Worm (Caenorhabditis elegans) whole organism, L2 larva: ENCODE data around the gene lin-48.

Experiments
- ZK546.5 ChIP-seq: sonication (generic microtip); optimal IDR thresholded peaks from 2 replicates; lab custom pipeline; 2017; ENCODE audit warnings: missing biosample characterization, missing genetic modification characterization
- blmp-1 ChIP-seq: sonication (generic microtip); optimal IDR thresholded peaks from 2 replicates; lab custom pipeline; 2017; ENCODE audit warnings: missing genetic modification characterization, mild to moderate bottlenecking, missing compliant biosample characterization, antibody characterized with exemption, moderate library complexity; ENCODE audit not compliant: insufficient read depth
- egl-27 ChIP-seq: sonication (generic microtip); optimal IDR thresholded peaks from 3 replicates; lab custom pipeline; 2017; ENCODE audit warnings: missing biosample characterization, missing genetic modification reagents, missing genetic modification characterization
- skn-1 ChIP-seq: sonication (generic microtip); optimal IDR thresholded peaks from 2 replicates; lab custom pipeline; 2017; ENCODE audit warnings: missing biosample characterization, missing genetic modification characterization

- TF ChIP-seq egl-27 (tag; lab: Kevin White, UChicago) = peak; percentile 25
- TF ChIP-seq skn-1 (tag; lab: Kevin White, UChicago) = no peak
- TF ChIP-seq ZK546.5 (tag; lab: Kevin White, UChicago) = no peak
- TF ChIP-seq blmp-1 (tag; lab: Kevin White, UChicago) = peak; percentile 44
Measured at ce11 chrIII:3786427-3786935, 41.2 kb downstream of the lin-48 start, which contains the start of gene acy-3.
